Worm (Caenorhabditis elegans) whole organism, L2 larva: ENCODE data around the gene swt-2.

Source experiments
- F13H6.1 ChIP-seq: sonication (generic microtip); optimal IDR thresholded peaks from 2 replicates; lab custom pipeline; 2016; ENCODE audit warnings: missing genetic modification characterization, missing compliant biosample characterization
- R02D3.7 ChIP-seq: fragments of 150-350 bp; optimal IDR thresholded peaks from 2 replicates; lab custom pipeline; 2014; ENCODE audit warnings: missing biosample characterization, missing genetic modification characterization
- ZK546.5 ChIP-seq: sonication (generic microtip); optimal IDR thresholded peaks from 2 replicates; lab custom pipeline; 2017; ENCODE audit warnings: missing biosample characterization, missing genetic modification characterization
- alr-1 ChIP-seq: fragments of 150-350 bp; optimal IDR thresholded peaks from 2 replicates; lab custom pipeline; 2014; ENCODE audit warnings: missing biosample characterization, missing genetic modification characterization
- aly-2 ChIP-seq: fragments of 150-350 bp; optimal IDR thresholded peaks from 2 replicates; lab custom pipeline; 2014; ENCODE audit warnings: missing biosample characterization, missing genetic modification characterization
- ama-1 ChIP-seq: fragments of 150-350 bp; optimal IDR thresholded peaks from 2 replicates; lab custom pipeline; 2018; ENCODE audit warnings: inconsistent platforms
- blmp-1 ChIP-seq: sonication (generic microtip); optimal IDR thresholded peaks from 2 replicates; lab custom pipeline; 2017; ENCODE audit warnings: missing genetic modification characterization, mild to moderate bottlenecking, missing compliant biosample characterization, antibody characterized with exemption, moderate library complexity; ENCODE audit not compliant: insufficient read depth
- ceh-16 ChIP-seq: fragments of 150-350 bp; optimal IDR thresholded peaks from 2 replicates; lab custom pipeline; 2014; ENCODE audit warnings: missing biosample characterization, missing genetic modification characterization
- ceh-82 ChIP-seq: fragments of 150-350 bp; optimal IDR thresholded peaks from 2 replicates; lab custom pipeline; 2014; ENCODE audit warnings: missing biosample characterization, missing genetic modification characterization
- egl-27 ChIP-seq: sonication (generic microtip); optimal IDR thresholded peaks from 3 replicates; lab custom pipeline; 2017; ENCODE audit warnings: missing biosample characterization, missing genetic modification reagents, missing genetic modification characterization
- fos-1 ChIP-seq: fragments of 150-350 bp; optimal IDR thresholded peaks from 2 replicates; lab custom pipeline; 2014; ENCODE audit warnings: missing biosample characterization, missing genetic modification characterization
- lin-11 ChIP-seq: fragments of 150-350 bp; sonication (generic microtip); optimal IDR thresholded peaks from 2 replicates; lab custom pipeline; 2014; ENCODE audit warnings: missing biosample characterization, missing genetic modification characterization, inconsistent platforms, mixed read lengths
- lin-13 ChIP-seq: fragments of 150-350 bp; optimal IDR thresholded peaks from 2 replicates; lab custom pipeline; 2014; ENCODE audit warnings: missing biosample characterization, missing genetic modification reagents, missing genetic modification characterization
- lin-39 ChIP-seq: fragments of 150-350 bp; optimal IDR thresholded peaks from 2 replicates; lab custom pipeline; 2014; ENCODE audit warnings: missing biosample characterization, missing genetic modification reagents, missing genetic modification characterization
- mab-5 ChIP-seq: fragments of 150-350 bp; optimal IDR thresholded peaks from 2 replicates; lab custom pipeline; 2014; ENCODE audit warnings: missing biosample characterization, missing genetic modification characterization
- mbf-1 ChIP-seq: sonication (generic microtip); optimal IDR thresholded peaks from 2 replicates; lab custom pipeline; 2017; ENCODE audit warnings: missing biosample characterization, missing genetic modification characterization
- mdl-1 ChIP-seq, 2 experiments: fragments of 150-350 bp in 1 of 2; sonication (generic microtip) in 1 of 2; optimal IDR thresholded peaks; 2 replicates each; lab custom pipeline; 2017; ENCODE audit warnings: missing biosample characterization in 2 of 2, missing genetic modification characterization in 2 of 2
- nhr-11 ChIP-seq: fragments of 150-350 bp; optimal IDR thresholded peaks from 2 replicates; lab custom pipeline; 2014; ENCODE audit warnings: missing biosample characterization, missing genetic modification characterization
- nhr-12 ChIP-seq: fragments of 150-350 bp; optimal IDR thresholded peaks from 2 replicates; lab custom pipeline; 2014; ENCODE audit warnings: missing biosample characterization, missing genetic modification characterization
- nhr-129 ChIP-seq: fragments of 150-350 bp; optimal IDR thresholded peaks from 2 replicates; lab custom pipeline; 2014; ENCODE audit warnings: missing biosample characterization, missing genetic modification characterization
- nhr-21 ChIP-seq: fragments of 150-350 bp; optimal IDR thresholded peaks from 2 replicates; lab custom pipeline; 2014; ENCODE audit warnings: missing biosample characterization, missing genetic modification characterization
- nhr-23 ChIP-seq: fragments of 150-350 bp; optimal IDR thresholded peaks from 2 replicates; lab custom pipeline; 2014; ENCODE audit warnings: missing biosample characterization, missing genetic modification reagents, missing genetic modification characterization
- nhr-237 ChIP-seq: fragments of 150-350 bp; optimal IDR thresholded peaks from 2 replicates; lab custom pipeline; 2014; ENCODE audit warnings: missing biosample characterization, missing genetic modification characterization
- nhr-6 ChIP-seq: fragments of 150-350 bp; optimal IDR thresholded peaks from 2 replicates; lab custom pipeline; 2014; ENCODE audit warnings: missing biosample characterization, missing genetic modification characterization
- nhr-77 ChIP-seq: fragments of 150-350 bp; optimal IDR thresholded peaks from 2 replicates; lab custom pipeline; 2014; ENCODE audit warnings: missing biosample characterization, missing genetic modification characterization
- peb-1 ChIP-seq: fragments of 150-350 bp; optimal IDR thresholded peaks from 2 replicates; lab custom pipeline; 2014; ENCODE audit warnings: missing biosample characterization, missing genetic modification characterization
- skn-1 ChIP-seq: sonication (generic microtip); optimal IDR thresholded peaks from 2 replicates; lab custom pipeline; 2017; ENCODE audit warnings: missing biosample characterization, missing genetic modification characterization
- sma-3 ChIP-seq: sonication (generic microtip); optimal IDR thresholded peaks from 2 replicates; lab custom pipeline; 2016; ENCODE audit warnings: missing genetic modification reagents, missing genetic modification characterization, missing compliant biosample characterization
- sma-9 ChIP-seq, 2 experiments: fragments of 150-350 bp in 1 of 2; sonication (generic microtip) in 1 of 2; optimal IDR thresholded peaks; 2 replicates each; lab custom pipeline; 2014 to 2016; ENCODE audit warnings: missing genetic modification characterization in 2 of 2, mild to moderate bottlenecking in 1 of 2, missing biosample characterization in 1 of 2, missing compliant biosample characterization in 1 of 2, missing genetic modification reagents in 1 of 2, moderate library complexity in 1 of 2
- snpc-4 ChIP-seq: fragments of 150-350 bp; optimal IDR thresholded peaks from 2 replicates; lab custom pipeline; 2014; ENCODE audit warnings: missing biosample characterization, missing genetic modification characterization
- unc-39 ChIP-seq: fragments of 150-350 bp; optimal IDR thresholded peaks from 2 replicates; lab custom pipeline; 2014; ENCODE audit warnings: missing biosample characterization, missing genetic modification characterization
- unc-55 ChIP-seq: fragments of 150-350 bp; sonication (generic microtip); optimal IDR thresholded peaks from 3 replicates; lab custom pipeline; 2014; ENCODE audit warnings: missing biosample characterization, missing genetic modification reagents, missing genetic modification characterization
- unc-62 ChIP-seq: fragments of 150-350 bp; optimal IDR thresholded peaks from 2 replicates; lab custom pipeline; 2014; ENCODE audit warnings: missing biosample characterization, missing genetic modification reagents, missing genetic modification characterization
- zag-1 ChIP-seq: fragments of 150-350 bp; optimal IDR thresholded peaks from 2 replicates; lab custom pipeline; 2014; ENCODE audit warnings: missing biosample characterization, missing genetic modification characterization
- ztf-11 ChIP-seq: sonication (generic microtip); optimal IDR thresholded peaks from 2 replicates; lab custom pipeline; 2017; ENCODE audit warnings: missing biosample characterization, missing genetic modification characterization
- ztf-4 ChIP-seq: fragments of 150-350 bp; optimal IDR thresholded peaks from 2 replicates; lab custom pipeline; 2014; ENCODE audit warnings: missing biosample characterization, missing genetic modification characterization

Gene swt-2

ce11 chrV:7538018-7538417 lies 8.1 kb downstream of the swt-2 start, which contains the start of gene C54F6.12:
Gene C54F6.12, minus strand, starts transcription at chrV:7538118.
- TF ChIP-seq nhr-77 (tag; lab: Kevin White, UChicago) (no peak), ama-1 (no peak), ceh-82 (no peak), sma-9 (GFP tag; optimal IDR thresholded peaks at IDR 0.05; lab: Kevin White, UChicago) (no peak), sma-9 (tag; optimal IDR thresholded peaks at IDR 0.05; lab: Kevin White, UChicago) (no peak), nhr-129 (tag; lab: Kevin White, UChicago) (no peak), ztf-11 (tag; lab: Kevin White, UChicago) (no peak), lin-39 (tag; lab: Kevin White, UChicago) (no peak), nhr-6 (tag; lab: Kevin White, UChicago) (no peak), nhr-21 (tag; lab: Kevin White, UChicago) (no peak), nhr-23 (tag; lab: Kevin White, UChicago) (no peak), unc-62 (no peak), sma-3 (GFP tag; lab: Kevin White, UChicago) (no peak)
- TF ChIP-seq, all 48 proteins: peak for 0

DNA sequence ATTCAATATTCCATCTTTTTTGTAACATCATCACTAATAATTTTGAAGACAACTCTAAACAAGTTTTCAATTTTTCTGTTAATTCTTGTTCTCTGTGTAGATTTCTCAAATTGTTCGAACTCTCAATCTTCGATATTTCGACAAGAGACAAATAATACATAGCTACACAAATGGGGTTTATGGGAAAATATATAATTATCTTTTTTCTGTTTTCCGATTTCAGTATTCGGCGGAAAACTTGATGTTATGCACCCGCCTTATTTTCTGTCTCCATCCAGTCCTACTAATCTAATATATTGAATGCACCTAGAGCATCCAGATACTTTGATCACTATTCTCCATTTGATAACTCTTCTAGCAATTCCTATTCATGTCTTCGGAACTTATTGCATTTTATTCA lies 9.1 kb downstream of the swt-2 start, which contains the start of gene srh-268:
srh-268 (plus strand) TSS at position 301 of the 400 bp plus-strand sequence.
- TF ChIP-seq ceh-16 (tag; lab: Kevin White, UChicago) (no peak), mbf-1 (tag; lab: Kevin White, UChicago) (no peak), egl-27 (no peak), R02D3.7 (tag; lab: Kevin White, UChicago) (no peak), lin-39 (tag; lab: Kevin White, UChicago) (no peak), peb-1 (tag; lab: Kevin White, UChicago) (no peak), fos-1 (tag; lab: Kevin White, UChicago) (no peak), snpc-4 (tag; lab: Kevin White, UChicago) (no peak), F13H6.1 (tag; lab: Kevin White, UChicago) (no peak), unc-55 (GFP tag; lab: Kevin White, UChicago) (no peak), ztf-4 (tag; lab: Kevin White, UChicago) (no peak), lin-11 (tag; lab: Kevin White, UChicago) (no peak), aly-2 (tag; lab: Kevin White, UChicago) (no peak), mab-5 (tag; lab: Kevin White, UChicago) (no peak)

ce11 chrV:7543728-7544127 lies 13.8 kb downstream of the swt-2 start:
- no peak for TF ChIP-seq lin-39 (tag; lab: Kevin White, UChicago)
- TF ChIP-seq mdl-1 (tag; optimal IDR thresholded peaks at IDR 0.05; lab: Kevin White, UChicago) = no peak
- TF ChIP-seq ceh-82 = no peak
- peak; percentile 2 for TF ChIP-seq sma-9 (GFP tag; optimal IDR thresholded peaks at IDR 0.05; lab: Kevin White, UChicago)
- no peak for TF ChIP-seq sma-9 (tag; optimal IDR thresholded peaks at IDR 0.05; lab: Kevin White, UChicago)
- TF ChIP-seq nhr-21 (tag; lab: Kevin White, UChicago) = peak; percentile 69

DNA sequence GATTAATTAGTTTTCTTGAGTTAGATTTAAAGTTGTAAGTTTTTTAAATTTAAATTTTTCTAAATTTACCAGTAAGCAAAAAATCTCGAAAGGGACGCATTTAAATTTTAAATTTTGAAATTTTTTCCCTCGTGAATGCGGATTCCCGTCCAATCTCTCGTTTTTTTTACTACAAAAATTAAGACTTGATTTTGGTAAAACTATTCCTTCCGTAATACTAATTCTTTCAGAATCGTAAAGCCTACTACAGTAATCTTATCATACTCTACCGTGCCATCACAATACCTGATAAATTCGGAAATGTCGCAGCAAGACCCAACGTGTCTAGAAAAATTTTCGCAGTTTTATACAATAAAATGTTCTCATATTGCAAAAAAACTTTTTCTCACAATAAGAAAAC lies 15.2 kb downstream of the swt-2 start, which contains the start of the genes C54F6.19 and nhx-3:
C54F6.19 (plus strand) TSS at position 301 of the 400 bp plus-strand sequence.
nhx-3 (minus strand) TSS at position 337 of the 400 bp plus-strand sequence.
- no peak for TF ChIP-seq nhr-11 (tag; lab: Kevin White, UChicago)
- TF ChIP-seq skn-1 (tag; lab: Kevin White, UChicago) = no peak
- no peak for TF ChIP-seq ama-1
- TF ChIP-seq unc-39 (tag; lab: Kevin White, UChicago) = no peak
- no peak for TF ChIP-seq sma-3 (GFP tag; lab: Kevin White, UChicago)
- no peak for TF ChIP-seq ZK546.5
- no peak for TF ChIP-seq nhr-21 (tag; lab: Kevin White, UChicago)
- TF ChIP-seq, all 48 proteins: peak for 0

DNA sequence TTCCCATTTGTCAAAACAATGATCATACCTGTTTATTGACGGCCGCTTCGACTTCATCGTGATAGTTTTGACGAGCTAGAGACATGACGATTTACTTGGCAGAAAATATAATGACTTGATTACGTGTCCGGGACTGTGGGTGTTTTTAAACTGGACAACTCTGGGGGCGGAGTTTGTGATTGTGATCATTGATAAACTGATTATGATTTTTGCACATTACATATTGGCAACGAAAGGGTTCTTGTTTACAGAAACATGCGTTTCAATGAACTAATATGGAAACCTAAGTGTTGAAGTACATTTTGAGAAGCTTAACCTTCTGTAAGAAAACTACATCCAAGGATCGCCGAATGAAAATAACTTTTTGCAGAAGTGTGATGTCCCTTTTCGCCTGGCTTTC lies 17.5 kb downstream of the swt-2 start, which contains the start of gene ftn-1:
ftn-1 (minus strand) TSS at position 101 of the 400 bp plus-strand sequence.
- TF ChIP-seq blmp-1 (tag; lab: Kevin White, UChicago) (no peak), nhr-12 (no peak), alr-1 (tag; lab: Kevin White, UChicago) (no peak), lin-39 (tag; lab: Kevin White, UChicago) (no peak), nhr-237 (tag; lab: Kevin White, UChicago) (no peak), lin-13 (GFP tag; lab: Kevin White, UChicago) (no peak), zag-1 (tag; lab: Kevin White, UChicago) (no peak), aly-2 (tag; lab: Kevin White, UChicago) (no peak), sma-9 (GFP tag; optimal IDR thresholded peaks at IDR 0.05; lab: Kevin White, UChicago) (no peak), sma-9 (tag; optimal IDR thresholded peaks at IDR 0.05; lab: Kevin White, UChicago) (no peak)
